Worm (Caenorhabditis elegans) whole organism, L2 larva: ENCODE measurements around the gene F07F6.7.

Source experiments
- ZK546.5 ChIP-seq: sonication (generic microtip); optimal IDR thresholded peaks from 2 replicates; lab custom pipeline; 2017; ENCODE audit warnings: missing biosample characterization, missing genetic modification characterization
- ama-1 ChIP-seq: fragments of 150-350 bp; optimal IDR thresholded peaks from 2 replicates; lab custom pipeline; 2018; ENCODE audit warnings: inconsistent platforms
- blmp-1 ChIP-seq: sonication (generic microtip); optimal IDR thresholded peaks from 2 replicates; lab custom pipeline; 2017; ENCODE audit warnings: missing genetic modification characterization, mild to moderate bottlenecking, missing compliant biosample characterization, antibody characterized with exemption, moderate library complexity; ENCODE audit not compliant: insufficient read depth
- ceh-16 ChIP-seq: fragments of 150-350 bp; optimal IDR thresholded peaks from 2 replicates; lab custom pipeline; 2014; ENCODE audit warnings: missing biosample characterization, missing genetic modification characterization
- ceh-82 ChIP-seq: fragments of 150-350 bp; optimal IDR thresholded peaks from 2 replicates; lab custom pipeline; 2014; ENCODE audit warnings: missing biosample characterization, missing genetic modification characterization
- dmd-4 ChIP-seq: sonication (generic microtip); optimal IDR thresholded peaks from 2 replicates; lab custom pipeline; 2017; ENCODE audit warnings: missing biosample characterization, missing genetic modification characterization
- elt-3 ChIP-seq: sonication (generic microtip); optimal IDR thresholded peaks from 2 replicates; lab custom pipeline; 2017; ENCODE audit warnings: missing biosample characterization, missing genetic modification characterization
- fos-1 ChIP-seq: fragments of 150-350 bp; optimal IDR thresholded peaks from 2 replicates; lab custom pipeline; 2014; ENCODE audit warnings: missing biosample characterization, missing genetic modification characterization
- mab-5 ChIP-seq: fragments of 150-350 bp; optimal IDR thresholded peaks from 2 replicates; lab custom pipeline; 2014; ENCODE audit warnings: missing biosample characterization, missing genetic modification characterization
- mdl-1 ChIP-seq, 2 experiments: fragments of 150-350 bp in 1 of 2; sonication (generic microtip) in 1 of 2; optimal IDR thresholded peaks; 2 replicates each; lab custom pipeline; 2017; ENCODE audit warnings: missing biosample characterization in 2 of 2, missing genetic modification characterization in 2 of 2
- snpc-4 ChIP-seq: fragments of 150-350 bp; optimal IDR thresholded peaks from 2 replicates; lab custom pipeline; 2014; ENCODE audit warnings: missing biosample characterization, missing genetic modification characterization
- unc-55 ChIP-seq: fragments of 150-350 bp; sonication (generic microtip); optimal IDR thresholded peaks from 3 replicates; lab custom pipeline; 2014; ENCODE audit warnings: missing biosample characterization, missing genetic modification reagents, missing genetic modification characterization
- unc-62 ChIP-seq: fragments of 150-350 bp; optimal IDR thresholded peaks from 2 replicates; lab custom pipeline; 2014; ENCODE audit warnings: missing biosample characterization, missing genetic modification reagents, missing genetic modification characterization
- ztf-11 ChIP-seq: sonication (generic microtip); optimal IDR thresholded peaks from 2 replicates; lab custom pipeline; 2017; ENCODE audit warnings: missing biosample characterization, missing genetic modification characterization

DNA sequence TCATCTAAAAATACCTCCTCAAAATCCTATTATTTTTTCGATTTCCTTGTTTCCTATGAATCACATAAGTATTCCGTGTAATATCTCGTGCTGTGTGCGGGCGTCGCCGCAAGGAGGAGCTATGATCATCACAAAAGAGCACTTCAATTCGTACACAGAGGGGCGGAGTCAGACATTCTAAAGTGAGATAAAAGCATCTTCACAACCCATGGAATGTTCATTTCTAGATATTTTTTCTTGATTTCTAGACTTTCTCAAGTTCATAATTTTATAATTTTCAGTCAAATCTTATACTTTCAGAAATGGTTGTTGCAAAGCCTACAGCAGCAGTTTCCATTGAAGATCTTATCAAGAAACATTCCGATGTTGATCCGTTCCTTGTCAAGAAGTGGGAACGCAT lies 23.7 kb upstream of the F07F6.7 start, which contains the start of gene cex-1:
- TF ChIP-seq unc-55 (GFP tag; lab: Kevin White, UChicago) (no peak), ceh-16 (tag; lab: Kevin White, UChicago) (no peak), ama-1 (lab: Kevin White, UChicago) (no peak), elt-3 (tag; lab: Kevin White, UChicago) (no peak), fos-1 (tag; lab: Kevin White, UChicago) (no peak), mdl-1 (tag; optimal IDR thresholded peaks at IDR 0.05; lab: Kevin White, UChicago) (no peak), ceh-82 (tag; lab: Kevin White, UChicago) (no peak), dmd-4 (no peak), ztf-11 (tag; lab: Kevin White, UChicago) (no peak), snpc-4 (tag; lab: Kevin White, UChicago) (no peak), ZK546.5 (tag; lab: Kevin White, UChicago) (no peak), unc-62 (GFP tag; lab: Kevin White, UChicago) (no peak), mab-5 (tag; lab: Kevin White, UChicago) (no peak), blmp-1 (tag; lab: Kevin White, UChicago) (no peak)
